Worm (Caenorhabditis elegans): ENCODE data around the gene F55C9.15.
"Not testable (repeated sequence)": the region's sequence is repeated elsewhere in the genome, so short reads cannot be mapped to it uniquely, and the experiment has no call there.

The F55C9.15 gene

DNA sequence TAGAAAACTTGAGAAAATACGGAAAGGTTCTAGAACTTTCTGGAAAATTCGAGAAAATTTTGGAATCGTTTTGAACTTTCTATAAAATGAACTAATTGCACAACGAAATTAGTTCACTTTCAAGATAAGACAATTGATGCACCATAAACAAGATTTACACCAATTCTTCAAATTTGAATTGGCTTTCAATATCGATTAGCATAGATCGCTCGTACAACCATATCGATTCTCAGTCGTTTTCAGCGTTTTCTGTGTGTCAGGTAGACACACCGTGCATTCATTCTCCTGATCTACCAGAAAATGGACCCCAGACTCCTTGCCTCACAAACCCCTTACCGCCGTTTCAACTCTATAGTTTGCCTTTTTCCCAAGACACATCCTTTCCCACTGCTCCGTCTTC, 24.5 kb downstream of the F55C9.15 start, which contains the start of gene fbxb-117:
fbxb-117 (plus strand) TSS at position 301 of the 400 bp plus-strand sequence.
- TF ChIP-seq fos-1 (tag; optimal IDR thresholded peaks at IDR 0.05): no peak
- no peak for TF ChIP-seq snpc-4 (tag; optimal IDR thresholded peaks at IDR 0.05)
- no peak for TF ChIP-seq R02D3.7 (tag; optimal IDR thresholded peaks at IDR 0.05)
- TF ChIP-seq blmp-1 (tag; optimal IDR thresholded peaks at IDR 0.05; ENCODE audit: insufficient read depth): no peak
- no peak for TF ChIP-seq nhr-12 (tag; optimal IDR thresholded peaks at IDR 0.05)
- TF ChIP-seq zag-1 (tag; optimal IDR thresholded peaks at IDR 0.05): no peak
- TF ChIP-seq F13H6.1 (tag; optimal IDR thresholded peaks at IDR 0.05): no peak
- TF ChIP-seq sem-4 (tag; optimal IDR thresholded peaks at IDR 0.05): no peak

DNA sequence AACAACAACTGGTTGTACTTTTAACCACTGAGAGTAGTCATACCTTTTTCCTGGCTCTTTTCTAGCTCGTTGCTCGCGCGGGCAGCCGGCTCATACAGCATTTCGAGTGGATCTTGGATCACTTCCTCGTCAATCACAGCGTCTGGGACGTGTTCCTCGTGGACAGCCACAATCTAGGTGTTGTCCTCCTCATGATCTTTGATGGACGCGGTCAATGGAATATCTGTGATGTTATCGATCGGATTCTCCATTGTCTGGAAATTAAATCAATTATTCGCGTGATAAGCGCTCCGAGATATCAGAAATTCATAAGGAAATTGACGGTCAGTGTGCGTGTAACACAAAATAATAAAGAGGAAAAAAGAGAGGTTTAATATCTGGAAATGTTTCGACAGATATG, 26.9 kb downstream of the F55C9.15 start, which contains the start of gene F21D9.8:
F21D9.8 (minus strand) TSS at position 101 of the 400 bp plus-strand sequence.
- TF ChIP-seq nhr-11 (tag; optimal IDR thresholded peaks at IDR 0.05) (no peak), nhr-237 (tag; optimal IDR thresholded peaks at IDR 0.05) (no peak), nhr-21 (tag; optimal IDR thresholded peaks at IDR 0.05) (no peak), alr-1 (tag; optimal IDR thresholded peaks at IDR 0.05) (no peak), mbf-1 (tag; optimal IDR thresholded peaks at IDR 0.05) (no peak), fos-1 (tag; optimal IDR thresholded peaks at IDR 0.05) (no peak), sem-4 (tag; optimal IDR thresholded peaks at IDR 0.05) (no peak), ceh-82 (tag; optimal IDR thresholded peaks at IDR 0.05) (no peak), gmeb-1 (tag; optimal IDR thresholded peaks at IDR 0.05) (no peak), lin-13 (GFP tag; optimal IDR thresholded peaks at IDR 0.05) (no peak), sma-3 (GFP tag; optimal IDR thresholded peaks at IDR 0.05) (no peak), nhr-129 (tag; optimal IDR thresholded peaks at IDR 0.05) (no peak), unc-55 (GFP tag; optimal IDR thresholded peaks at IDR 0.05) (no peak), mab-5 (tag; optimal IDR thresholded peaks at IDR 0.05) (no peak), snpc-4 (tag; optimal IDR thresholded peaks at IDR 0.05) (no peak), ztf-11 (tag; optimal IDR thresholded peaks at IDR 0.05) (no peak)

DNA sequence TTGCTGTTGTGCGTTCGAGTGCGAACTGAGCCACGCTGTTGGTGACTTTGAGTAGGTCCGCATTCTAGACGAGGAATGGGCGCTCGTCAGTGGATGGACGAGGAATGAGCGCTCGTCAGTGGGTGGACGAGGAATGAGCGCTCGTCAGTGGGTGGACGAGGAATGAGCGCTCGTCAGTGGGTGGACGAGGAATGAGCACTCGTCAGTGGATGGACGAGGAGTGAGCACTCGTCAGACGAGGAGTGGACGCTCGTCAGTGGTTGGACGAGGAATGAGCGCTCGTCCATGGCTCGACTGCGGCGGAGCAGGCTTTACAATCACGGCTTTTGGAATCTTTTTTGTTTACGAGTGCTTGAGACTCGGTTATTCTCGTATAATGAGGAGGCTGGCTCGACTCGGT, 28.3 kb downstream of the F55C9.15 start:
- TF ChIP-seq lsy-2 (tag; optimal IDR thresholded peaks at IDR 0.05): no peak
- no peak for TF ChIP-seq mab-5 (tag; optimal IDR thresholded peaks at IDR 0.05)
- no peak for TF ChIP-seq peb-1 (tag; optimal IDR thresholded peaks at IDR 0.05)
- TF ChIP-seq nhr-10 (tag; optimal IDR thresholded peaks at IDR 0.05): no peak
- TF ChIP-seq nhr-23 (tag; optimal IDR thresholded peaks at IDR 0.05): no peak

DNA sequence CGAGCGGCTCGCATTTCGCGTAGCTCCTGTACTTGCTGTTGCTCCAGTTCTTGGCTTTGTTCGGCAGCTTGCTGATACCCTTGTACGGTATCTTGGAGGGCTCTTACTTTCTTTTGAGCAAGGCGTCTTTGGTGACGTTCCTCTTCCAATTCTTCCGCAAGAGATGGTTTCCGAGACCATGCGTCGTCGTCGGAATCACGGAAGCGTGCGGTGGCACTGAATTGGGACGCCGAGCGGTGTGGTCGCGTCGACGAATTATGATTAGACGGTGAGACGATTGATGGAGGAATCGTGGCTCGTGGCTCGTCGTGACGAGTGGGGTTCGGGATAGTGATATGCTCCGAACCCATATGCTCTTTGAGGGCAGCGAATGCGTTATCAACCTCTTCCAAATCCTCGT, 30.5 kb downstream of the F55C9.15 start:
- TF ChIP-seq nhr-12 (tag; optimal IDR thresholded peaks at IDR 0.05): no peak
- TF ChIP-seq ceh-82 (tag; optimal IDR thresholded peaks at IDR 0.05): no peak
- no peak for TF ChIP-seq nhr-11 (tag; optimal IDR thresholded peaks at IDR 0.05)
- no peak for TF ChIP-seq gmeb-1 (tag; optimal IDR thresholded peaks at IDR 0.05)
- no peak for TF ChIP-seq fos-1 (tag; optimal IDR thresholded peaks at IDR 0.05)
- TF ChIP-seq nhr-25 (tag; optimal IDR thresholded peaks at IDR 0.05): no peak
- no peak for TF ChIP-seq dmd-4 (tag; optimal IDR thresholded peaks at IDR 0.05)
- no peak for TF ChIP-seq aly-2 (tag; optimal IDR thresholded peaks at IDR 0.05)
- TF ChIP-seq unc-55 (GFP tag; optimal IDR thresholded peaks at IDR 0.05): no peak

DNA sequence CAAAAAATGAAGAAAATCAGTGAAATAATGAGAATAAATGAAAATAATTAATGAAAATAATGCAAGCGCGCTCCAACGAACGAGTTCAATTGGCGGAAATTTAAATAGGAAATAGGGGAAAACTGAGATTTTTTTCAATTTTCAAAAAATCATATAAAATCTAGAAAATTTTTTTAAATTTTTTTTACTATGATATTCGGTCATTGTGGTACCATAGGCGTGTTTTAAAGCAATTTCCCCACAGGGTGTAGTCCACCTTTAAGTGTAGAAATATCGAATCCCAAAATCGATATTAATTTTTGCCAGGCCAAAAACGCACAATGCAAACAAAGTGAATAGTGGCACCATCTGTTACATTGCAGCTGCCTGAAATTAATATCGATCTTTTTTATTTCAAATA, 42.7 kb downstream of the F55C9.15 start, which contains the start of gene F21D9.1:
F21D9.1 (plus strand) TSS at position 301 of the 400 bp plus-strand sequence.
- TF ChIP-seq nhr-129, mdl-1, nhr-25 (tag; optimal IDR thresholded peaks at IDR 0.05): not testable (repeated sequence)

DNA sequence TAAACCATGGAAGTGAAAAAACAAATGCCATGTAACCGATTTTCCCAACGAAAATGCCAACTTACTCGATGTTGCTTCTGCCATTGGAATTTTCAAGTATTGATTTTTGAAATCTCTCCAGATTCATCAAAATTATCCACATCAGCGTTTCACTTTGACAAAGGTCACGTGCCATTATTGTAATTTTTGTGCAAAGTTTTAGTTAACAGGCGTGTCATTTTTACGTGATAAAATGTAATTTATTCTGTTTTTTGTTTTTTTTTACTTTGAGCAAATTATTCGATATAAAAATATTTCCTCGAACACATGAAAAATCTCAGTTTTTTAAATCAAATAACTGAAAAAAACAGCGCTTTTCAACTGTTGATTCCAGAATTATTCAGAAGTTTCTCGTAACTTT, 44.5 kb downstream of the F55C9.15 start, which contains the start of gene F21D9.2:
F21D9.2 (minus strand) TSS at position 101 of the 400 bp plus-strand sequence.
- no peak for TF ChIP-seq unc-39 (tag; optimal IDR thresholded peaks at IDR 0.05)
- TF ChIP-seq unc-55 (GFP tag; optimal IDR thresholded peaks at IDR 0.05): no peak
- TF ChIP-seq ztf-4 (tag; optimal IDR thresholded peaks at IDR 0.05): no peak
- no peak for TF ChIP-seq gmeb-1 (tag; optimal IDR thresholded peaks at IDR 0.05)
- no peak for TF ChIP-seq sma-9 (GFP tag; optimal IDR thresholded peaks at IDR 0.05)
- TF ChIP-seq sma-9 (tag; optimal IDR thresholded peaks at IDR 0.05): no peak
- TF ChIP-seq fos-1 (tag; optimal IDR thresholded peaks at IDR 0.05): no peak

Measured in whole organism, L2 larva.